Worm (Caenorhabditis elegans) whole organism, L2 larva: ENCODE results near the gene F38A6.5.
A peak's percentile ranks its signal among the peaks of the same experiment; 100 is the strongest.

ENCODE experiments used
- R02D3.7 ChIP-seq: fragments of 150-350 bp; optimal IDR thresholded peaks from 2 replicates; lab custom pipeline; 2014; ENCODE audit warnings: missing biosample characterization, missing genetic modification characterization
- ama-1 ChIP-seq: fragments of 150-350 bp; optimal IDR thresholded peaks from 2 replicates; lab custom pipeline; 2018; ENCODE audit warnings: inconsistent platforms
- dmd-4 ChIP-seq: sonication (generic microtip); optimal IDR thresholded peaks from 2 replicates; lab custom pipeline; 2017; ENCODE audit warnings: missing biosample characterization, missing genetic modification characterization
- egl-27 ChIP-seq: sonication (generic microtip); optimal IDR thresholded peaks from 3 replicates; lab custom pipeline; 2017; ENCODE audit warnings: missing biosample characterization, missing genetic modification reagents, missing genetic modification characterization
- fos-1 ChIP-seq: fragments of 150-350 bp; optimal IDR thresholded peaks from 2 replicates; lab custom pipeline; 2014; ENCODE audit warnings: missing biosample characterization, missing genetic modification characterization
- lsy-2 ChIP-seq, 2 experiments: fragments of 150-350 bp in 1 of 2; sonication (generic microtip) in 1 of 2; optimal IDR thresholded peaks; 2 replicates each; lab custom pipeline; 2014 to 2017; ENCODE audit warnings: missing biosample characterization in 2 of 2, missing genetic modification characterization in 2 of 2
- mdl-1 ChIP-seq, 2 experiments: fragments of 150-350 bp in 1 of 2; sonication (generic microtip) in 1 of 2; optimal IDR thresholded peaks; 2 replicates each; lab custom pipeline; 2017; ENCODE audit warnings: missing biosample characterization in 2 of 2, missing genetic modification characterization in 2 of 2
- unc-62 ChIP-seq: fragments of 150-350 bp; optimal IDR thresholded peaks from 2 replicates; lab custom pipeline; 2014; ENCODE audit warnings: missing biosample characterization, missing genetic modification reagents, missing genetic modification characterization
- zag-1 ChIP-seq: fragments of 150-350 bp; optimal IDR thresholded peaks from 2 replicates; lab custom pipeline; 2014; ENCODE audit warnings: missing biosample characterization, missing genetic modification characterization
- ztf-4 ChIP-seq: fragments of 150-350 bp; optimal IDR thresholded peaks from 2 replicates; lab custom pipeline; 2014; ENCODE audit warnings: missing biosample characterization, missing genetic modification characterization

ce11 chrV:20785050-20785847, 11.7 kb upstream of the F38A6.5 start:
- no peak for TF ChIP-seq unc-62 (GFP tag; lab: Kevin White, UChicago)
- no peak for TF ChIP-seq fos-1
- no peak for TF ChIP-seq zag-1 (tag; lab: Kevin White, UChicago)
- peak; percentile 11 to 19 for TF ChIP-seq lsy-2 (tag; optimal IDR thresholded peaks at IDR 0.05; lab: Kevin White, UChicago)
- TF ChIP-seq egl-27 (tag; lab: Kevin White, UChicago), result no peak
- no peak for TF ChIP-seq ama-1 (lab: Kevin White, UChicago)
- no peak for TF ChIP-seq mdl-1 (tag; optimal IDR thresholded peaks at IDR 0.05; lab: Kevin White, UChicago)
- no peak for TF ChIP-seq R02D3.7
- peak; percentile 38 for TF ChIP-seq ztf-4 (tag; lab: Kevin White, UChicago)
- no peak for TF ChIP-seq dmd-4
